Worm (Caenorhabditis elegans): ENCODE results near the gene oac-37.
A peak's percentile ranks its signal among the peaks of the same experiment; 100 is the strongest.

Gene oac-37

ce11 chrIV:14145594-14145993 is at the start of gene oac-37:
Gene oac-37, plus strand, starts transcription at chrIV:14145894.
- TF ChIP-seq nhr-6 (tag; optimal IDR thresholded peaks at IDR 0.05) (no peak), daf-8 (GFP tag; IDR thresholded peaks at IDR 0.05) (no peak), arid-1 (GFP tag; conservative IDR thresholded peaks at IDR 0.05) (no peak), ceh-44 (GFP tag; IDR thresholded peaks at IDR 0.05) (no peak)

ce11 chrIV:14098540-14099098 is 47.1 kb upstream of the oac-37 start:
- TF ChIP-seq unc-130 (GFP tag; optimal IDR thresholded peaks at IDR 0.05) (no peak), duxl-1 (tag; optimal IDR thresholded peaks at IDR 0.05; ENCODE audit: poor library complexity) (no peak), mdl-1 (tag; optimal IDR thresholded peaks at IDR 0.05) (no peak), ctbp-1 (GFP tag; IDR thresholded peaks at IDR 0.05) (no peak), Y48G9A.11 (GFP tag; IDR thresholded peaks at IDR 0.05) (no peak), nhr-41 (GFP tag; IDR thresholded peaks at IDR 0.05) (no peak), unc-62 (GFP tag; optimal IDR thresholded peaks at IDR 0.05 in 1 of 2) (peak in 1 of 2 experiments; percentile 23), unc-62 (tag; optimal IDR thresholded peaks at IDR 0.05) (no peak), pha-4 (GFP tag; IDR thresholded peaks at IDR 0.05) (peak; percentile 62; the same call in 1 of the 2 replicates), pha-4 (tag; optimal IDR thresholded peaks at IDR 0.05) (no peak), rbr-2 (tag; optimal IDR thresholded peaks at IDR 0.05) (peak; percentile 28), Y75B8A.6 (GFP tag; IDR thresholded peaks at IDR 0.05) (no peak), lin-38 (GFP tag; IDR thresholded peaks at IDR 0.05) (peak; percentile 30; the same call in 1 of the 2 replicates), ceh-28 (tag; optimal IDR thresholded peaks at IDR 0.05) (no peak), nhr-111 (GFP tag; optimal IDR thresholded peaks at IDR 0.05) (no peak), pqm-1 (tag; optimal IDR thresholded peaks at IDR 0.05) (no peak), F49E8.2 (tag; optimal IDR thresholded peaks at IDR 0.05; ENCODE audit: borderline replicate concordance) (no peak), php-3 (GFP tag; IDR thresholded peaks at IDR 0.05) (0 out of 2 replicates have a peak, but pooled peaks have one; percentile 33), nhr-11 (tag; optimal IDR thresholded peaks at IDR 0.05) (no peak), madf-5 (GFP tag; IDR thresholded peaks at IDR 0.05) (no peak), F44E2.7 (GFP tag; IDR thresholded peaks at IDR 0.05) (no peak), dmd-6 (GFP tag; IDR thresholded peaks at IDR 0.05) (no peak), snpc-4 (tag; optimal IDR thresholded peaks at IDR 0.05) (no peak), set-16 (GFP tag; IDR thresholded peaks at IDR 0.05) (peak; percentile 99)

ce11 chrIV:14099256-14099655 is 46.4 kb upstream of the oac-37 start, which contains the start of gene col-133:
Gene col-133, minus strand, starts transcription at chrIV:14099356.
- TF ChIP-seq aly-2 (tag; optimal IDR thresholded peaks at IDR 0.05) (no peak), tra-1 (GFP tag; IDR thresholded peaks at IDR 0.05) (no peak), F37D6.2 (tag; optimal IDR thresholded peaks at IDR 0.05) (no peak), lin-15B (tag; optimal IDR thresholded peaks at IDR 0.05) (no peak), lim-7 (GFP tag; IDR thresholded peaks at IDR 0.05) (no peak), snpc-4 (tag; optimal IDR thresholded peaks at IDR 0.05) (no peak), pqm-1 (tag; optimal IDR thresholded peaks at IDR 0.05) (no peak), nhr-6 (tag; optimal IDR thresholded peaks at IDR 0.05) (no peak), F10B5.3 (tag; optimal IDR thresholded peaks at IDR 0.05) (no peak), zfp-3 (GFP tag; conservative IDR thresholded peaks at IDR 0.05) (no peak), ztf-7 (tag; optimal IDR thresholded peaks at IDR 0.05) (no peak), madf-9 (GFP tag; conservative IDR thresholded peaks at IDR 0.05) (no peak), ceh-32 (tag; optimal IDR thresholded peaks at IDR 0.05; ENCODE audit: poor library complexity) (no peak), lin-39 (tag; optimal IDR thresholded peaks at IDR 0.05) (no peak), nhr-11 (tag; optimal IDR thresholded peaks at IDR 0.05) (no peak)

Measured in whole organism, L4 larva.